Fruit fly (Drosophila melanogaster) whole organism, embryonic: ENCODE results near the gene spn-B.

Experiments
- Ada2b ChIP-seq: fragments of 200-800 bp; sonication (Bioruptor generic); IDR thresholded peaks from 2 replicates; pipeline ENCODE4 v1.3.6; 2022; ENCODE audit warnings: missing biosample characterization, missing genetic modification characterization
- Asciz ChIP-seq: fragments of 200-800 bp; sonication (Bioruptor generic); optimal IDR thresholded peaks from 2 replicates; lab custom pipeline; 2017; ENCODE audit warnings: missing biosample characterization, mild to moderate bottlenecking, missing genetic modification characterization, missing genetic modification reagents
- B-H1 ChIP-seq: fragments of 200-800 bp; sonication (Bioruptor generic); IDR thresholded peaks from 3 replicates; pipeline ENCODE4 v1.3.6; 2022; ENCODE audit warnings: missing biosample characterization, missing genetic modification characterization
- Bteb2 ChIP-seq: fragments of 200-800 bp; sonication (Bioruptor generic); optimal IDR thresholded peaks from 2 replicates; lab custom pipeline; 2016; ENCODE audit warnings: missing biosample characterization, missing genetic modification characterization
- CG11093 ChIP-seq: fragments of 200-800 bp; sonication (Bioruptor generic); IDR thresholded peaks from 3 replicates; pipeline ENCODE4 v1.3.6; 2022; ENCODE audit warnings: missing biosample characterization, missing genetic modification characterization
- CG11398 ChIP-seq: fragments of 200-800 bp; sonication (Bioruptor generic); optimal IDR thresholded peaks from 2 replicates; lab custom pipeline; 2016; ENCODE audit warnings: missing biosample characterization, missing genetic modification characterization
- CG11504 ChIP-seq: fragments of 200-800 bp; sonication (Bioruptor generic); optimal IDR thresholded peaks from 3 replicates; lab custom pipeline; 2019; ENCODE audit warnings: missing biosample characterization, mild to moderate bottlenecking, missing genetic modification characterization, moderate library complexity
- CG14667 ChIP-seq: fragments of 200-800 bp; sonication (Bioruptor generic); IDR thresholded peaks from 2 replicates; pipeline ENCODE4 v1.3.6; 2022; ENCODE audit warnings: missing biosample characterization, missing genetic modification characterization
- CG14710 ChIP-seq: fragments of 200-800 bp; sonication (Bioruptor generic); optimal IDR thresholded peaks from 3 replicates; lab custom pipeline; 2019; ENCODE audit warnings: missing biosample characterization, mild to moderate bottlenecking, missing genetic modification characterization, moderate library complexity
- CG15073 ChIP-seq: fragments of 200-800 bp; sonication (Bioruptor generic); optimal IDR thresholded peaks from 2 replicates; lab custom pipeline; 2016; ENCODE audit warnings: missing biosample characterization, missing genetic modification characterization
- CG15479 ChIP-seq: fragments of 200-800 bp; sonication (Bioruptor generic); optimal IDR thresholded peaks from 3 replicates; lab custom pipeline; 2019; ENCODE audit warnings: missing biosample characterization, mild to moderate bottlenecking, missing genetic modification characterization, moderate library complexity
- CG16815 ChIP-seq: fragments of 200-800 bp; sonication (Bioruptor generic); optimal IDR thresholded peaks from 3 replicates; lab custom pipeline; 2017; ENCODE audit warnings: missing biosample characterization, mild to moderate bottlenecking, missing genetic modification characterization
- CG17612 ChIP-seq: fragments of 200-800 bp; sonication (Bioruptor generic); IDR thresholded peaks from 2 replicates; pipeline ENCODE4 v1.3.6; 2022; ENCODE audit warnings: missing biosample characterization, missing genetic modification characterization
- CG1832 ChIP-seq: fragments of 200-800 bp; sonication (Bioruptor generic); optimal IDR thresholded peaks from 2 replicates; lab custom pipeline; 2017; ENCODE audit warnings: missing biosample characterization, mild to moderate bottlenecking, missing genetic modification characterization, inconsistent platforms
- CG2678 ChIP-seq: fragments of 200-800 bp; sonication (Bioruptor generic); optimal IDR thresholded peaks from 3 replicates; lab custom pipeline; 2019; ENCODE audit warnings: missing biosample characterization, mild to moderate bottlenecking, missing genetic modification characterization, moderate library complexity
- CG3065 ChIP-seq: fragments of 200-800 bp; sonication (Bioruptor generic); optimal IDR thresholded peaks from 2 replicates; lab custom pipeline; 2016; ENCODE audit warnings: missing biosample characterization, missing genetic modification characterization
- CG34422 ChIP-seq: fragments of 200-800 bp; sonication (Bioruptor generic); IDR thresholded peaks from 3 replicates; pipeline ENCODE4 v1.3.6; 2022; ENCODE audit warnings: missing biosample characterization, missing genetic modification characterization
- CG6175 ChIP-seq: fragments of 200-800 bp; sonication (Bioruptor generic); IDR thresholded peaks from 3 replicates; pipeline ENCODE4 v1.3.6; 2022; ENCODE audit warnings: missing biosample characterization, missing genetic modification characterization
- CG6813 ChIP-seq: fragments of 200-800 bp; sonication (Bioruptor generic); optimal IDR thresholded peaks from 2 replicates; lab custom pipeline; 2017; ENCODE audit warnings: missing biosample characterization, missing genetic modification characterization, mild to moderate bottlenecking, moderate library complexity, missing genetic modification reagents
- CG7357 ChIP-seq: fragments of 200-800 bp; sonication (Bioruptor generic); IDR thresholded peaks from 3 replicates; pipeline ENCODE4 v1.3.6; 2022; ENCODE audit warnings: missing biosample characterization, missing genetic modification characterization
- CG7745 ChIP-seq: fragments of 200-800 bp; sonication (Bioruptor generic); optimal IDR thresholded peaks from 2 replicates; lab custom pipeline; 2018; ENCODE audit warnings: missing biosample characterization, mild to moderate bottlenecking, missing genetic modification characterization, moderate library complexity
- CG7839 ChIP-seq: fragments of 200-800 bp; sonication (Bioruptor generic); optimal IDR thresholded peaks from 3 replicates; lab custom pipeline; 2018; ENCODE audit warnings: missing biosample characterization, mild to moderate bottlenecking, missing genetic modification characterization, moderate library complexity
- CG8290 ChIP-seq, 3 experiments: fragments of 200-800 bp; sonication (Bioruptor generic); optimal IDR thresholded peaks; 2 replicates each; lab custom pipeline; 2016 to 2019; ENCODE audit warnings: missing biosample characterization in 3 of 3, missing genetic modification characterization in 3 of 3, mild to moderate bottlenecking in 2 of 3, moderate library complexity in 1 of 3
- CG8388 ChIP-seq: fragments of 200-800 bp; sonication (Bioruptor generic); optimal IDR thresholded peaks from 2 replicates; lab custom pipeline; 2019; ENCODE audit warnings: missing biosample characterization, mild to moderate bottlenecking, missing genetic modification characterization, moderate library complexity
- CG8765 ChIP-seq: fragments of 200-800 bp; sonication (Bioruptor generic); IDR thresholded peaks from 2 replicates; pipeline ENCODE4 v1.3.6; 2022; ENCODE audit warnings: missing biosample characterization, missing genetic modification characterization
- CG8944 ChIP-seq: fragments of 200-800 bp; sonication (Bioruptor generic); optimal IDR thresholded peaks from 3 replicates; lab custom pipeline; 2016; ENCODE audit warnings: missing biosample characterization, missing genetic modification characterization
- CG9609 ChIP-seq: fragments of 200-800 bp; sonication (Bioruptor generic); optimal IDR thresholded peaks from 3 replicates; lab custom pipeline; 2016; ENCODE audit warnings: missing biosample characterization, missing genetic modification characterization
- CG9817 ChIP-seq: fragments of 200-800 bp; sonication (Bioruptor generic); optimal IDR thresholded peaks from 2 replicates; lab custom pipeline; 2018; ENCODE audit warnings: missing biosample characterization, mild to moderate bottlenecking, missing genetic modification characterization, moderate library complexity
- ERR ChIP-seq: fragments of 200-800 bp; sonication (Bioruptor generic); optimal IDR thresholded peaks from 2 replicates; lab custom pipeline; 2016; ENCODE audit warnings: missing biosample characterization, missing genetic modification characterization
- Fer1 ChIP-seq: fragments of 200-800 bp; sonication (Bioruptor generic); optimal IDR thresholded peaks from 2 replicates; lab custom pipeline; 2017; ENCODE audit warnings: missing biosample characterization, mild to moderate bottlenecking, missing genetic modification characterization
- Hmx ChIP-seq: fragments of 200-800 bp; sonication (Bioruptor generic); optimal IDR thresholded peaks from 2 replicates; lab custom pipeline; 2016; ENCODE audit warnings: missing biosample characterization, missing genetic modification characterization
- Kr ChIP-seq: fragments of 200-800 bp; sonication (Bioruptor generic); optimal IDR thresholded peaks from 2 replicates; lab custom pipeline; 2017; ENCODE audit warnings: missing biosample characterization, mild to moderate bottlenecking, missing genetic modification characterization
- Lpt ChIP-seq: fragments of >200 bp; optimal IDR thresholded peaks from 2 replicates; lab custom pipeline; 2018; ENCODE audit warnings: missing biosample characterization, missing genetic modification characterization
- Mad ChIP-seq: fragments of 200-800 bp; sonication (Bioruptor generic); optimal IDR thresholded peaks from 2 replicates; lab custom pipeline; 2016; ENCODE audit warnings: missing biosample characterization, missing genetic modification characterization
- Max ChIP-seq: fragments of 200-800 bp; sonication (Bioruptor generic); optimal IDR thresholded peaks from 2 replicates; lab custom pipeline; 2016; ENCODE audit warnings: missing biosample characterization, mild to moderate bottlenecking, missing genetic modification characterization
- NfI ChIP-seq: fragments of 200-800 bp; sonication (Bioruptor generic); optimal IDR thresholded peaks from 3 replicates; lab custom pipeline; 2018; ENCODE audit warnings: missing biosample characterization, mild to moderate bottlenecking, missing genetic modification characterization, moderate library complexity
- PHDP ChIP-seq: fragments of 200-800 bp; sonication (Bioruptor generic); optimal IDR thresholded peaks from 3 replicates; lab custom pipeline; 2018; ENCODE audit warnings: missing biosample characterization, mild to moderate bottlenecking, missing genetic modification characterization, moderate library complexity
- bowl ChIP-seq: fragments of 200-800 bp; sonication (Bioruptor generic); IDR thresholded peaks from 2 replicates; pipeline ENCODE4 v1.3.6; 2022; ENCODE audit warnings: missing biosample characterization, missing genetic modification characterization
- crol ChIP-seq: fragments of 200-800 bp; sonication (Bioruptor generic); IDR thresholded peaks from 2 replicates; pipeline ENCODE4 v1.3.6; 2022; ENCODE audit warnings: missing biosample characterization, missing genetic modification characterization
- dan ChIP-seq: fragments of 200-800 bp; sonication (Bioruptor generic); IDR thresholded peaks from 2 replicates; pipeline ENCODE4 v1.3.6; 2022; ENCODE audit warnings: missing biosample characterization, missing genetic modification characterization
- disco-r ChIP-seq: fragments of 200-800 bp; sonication (Bioruptor generic); optimal IDR thresholded peaks from 2 replicates; lab custom pipeline; 2016; ENCODE audit warnings: missing biosample characterization, missing genetic modification characterization
- ewg ChIP-seq: fragments of 200-800 bp; sonication (Bioruptor generic); optimal IDR thresholded peaks from 3 replicates; lab custom pipeline; 2017; ENCODE audit warnings: mild to moderate bottlenecking, missing biosample characterization, missing genetic modification reagents, missing genetic modification characterization
- exex ChIP-seq: fragments of 200-800 bp; sonication (Bioruptor generic); optimal IDR thresholded peaks from 4 replicates; lab custom pipeline; 2018; ENCODE audit warnings: missing biosample characterization, mild to moderate bottlenecking, missing genetic modification characterization, moderate library complexity
- fru ChIP-seq: fragments of >200 bp; optimal IDR thresholded peaks from 2 replicates; lab custom pipeline; 2017
- ken ChIP-seq: fragments of 200-800 bp; sonication (Bioruptor generic); IDR thresholded peaks from 3 replicates; pipeline ENCODE4 v1.3.6; 2022; ENCODE audit warnings: missing biosample characterization, missing genetic modification characterization
- nom ChIP-seq: fragments of 200-800 bp; sonication (Bioruptor generic); optimal IDR thresholded peaks from 2 replicates; lab custom pipeline; 2017; ENCODE audit warnings: missing biosample characterization, missing genetic modification characterization, mild to moderate bottlenecking, moderate library complexity, missing genetic modification reagents
- phol ChIP-seq: fragments of 200-800 bp; sonication (Bioruptor generic); optimal IDR thresholded peaks from 3 replicates; lab custom pipeline; 2018; ENCODE audit warnings: missing biosample characterization, mild to moderate bottlenecking, missing genetic modification characterization, moderate library complexity
- ranshi ChIP-seq: fragments of 200-800 bp; sonication (Bioruptor generic); IDR thresholded peaks from 2 replicates; pipeline ENCODE4 v1.3.6; 2022; ENCODE audit warnings: missing biosample characterization, missing genetic modification characterization
- sc ChIP-seq, 3 experiments: fragments of >200 bp in 2 of 3; fragments of 200-800 bp in 1 of 3; sonication (Bioruptor generic) in 1 of 3; optimal IDR thresholded peaks; 2 replicates in 2 of 3; 3 replicates in 1 of 3; lab custom pipeline; 2017; ENCODE audit warnings: mild to moderate bottlenecking in 1 of 3, missing biosample characterization in 1 of 3, missing genetic modification characterization in 1 of 3, missing genetic modification reagents in 1 of 3
- wdn ChIP-seq: fragments of 200-800 bp; sonication (Bioruptor generic); IDR thresholded peaks from 2 replicates; pipeline ENCODE4 v1.3.6; 2022; ENCODE audit warnings: missing biosample characterization, missing genetic modification characterization

spn-B gene

DNA sequence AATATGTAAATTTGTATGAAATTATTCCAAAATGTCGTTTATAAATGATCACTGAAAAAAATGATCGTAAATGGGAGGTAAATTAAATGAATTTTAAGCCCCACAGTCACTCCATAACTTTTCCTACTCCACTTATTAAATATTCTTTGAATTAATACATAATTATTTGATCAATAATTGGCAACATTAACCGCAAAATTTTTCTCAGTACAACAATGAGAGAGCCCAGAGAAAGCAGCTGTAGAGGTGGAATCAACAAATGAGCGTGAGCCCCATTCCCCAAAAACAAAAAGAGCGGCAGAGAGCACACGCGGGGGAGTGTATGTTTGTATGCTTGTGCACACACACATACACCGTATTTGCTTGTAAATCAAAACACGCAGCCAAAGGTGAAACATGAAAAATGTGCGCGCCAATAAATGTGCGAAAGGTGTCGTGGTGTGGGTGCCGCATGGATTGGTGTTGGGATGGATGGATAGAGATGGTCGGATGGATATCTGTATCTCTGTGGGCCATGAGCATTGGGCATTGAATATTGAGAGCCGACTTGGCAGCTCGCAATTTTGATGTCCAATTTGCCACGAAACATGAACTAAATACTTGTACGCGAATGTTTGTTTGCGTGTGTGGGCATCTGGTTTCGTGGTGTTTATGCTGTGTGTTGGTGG, 44.0 kb upstream of the spn-B start (continued):
- no peak for TF ChIP-seq CG17612 (GFP tag; lab: Robert Waterston, UW)
- peak; percentile 97 for TF ChIP-seq Bteb2 (GFP tag; lab: Kevin White, UChicago)
- peak; percentile 99 for TF ChIP-seq CG7839 (tag; lab: Kevin White, UChicago)
- no peak for TF ChIP-seq CG15479
- TF ChIP-seq CG34422 (GFP tag; lab: Robert Waterston, UW), result no peak
- no peak for TF ChIP-seq bowl (GFP tag; lab: Robert Waterston, UW)
- TF ChIP-seq CG6175 (GFP tag; lab: Robert Waterston, UW), result no peak
- peak; percentile 98 for TF ChIP-seq Fer1 (GFP tag; lab: Kevin White, UChicago)
- no peak for TF ChIP-seq Kr (GFP tag; lab: Kevin White, UChicago)
- peak; percentile 97 for TF ChIP-seq Mad (GFP tag; lab: Kevin White, UChicago)
- TF ChIP-seq CG14667, result no peak
- peak; percentile 92 for TF ChIP-seq CG9609
- no peak for TF ChIP-seq CG1832 (GFP tag; lab: Kevin White, UChicago)
- peak; percentile 99 for TF ChIP-seq CG2678 (tag; lab: Kevin White, UChicago)
- no peak for TF ChIP-seq ken (GFP tag; lab: Robert Waterston, UW)
- TF ChIP-seq Lpt (GFP tag; lab: Kevin White, UChicago), result no peak
- TF ChIP-seq CG8290 (GFP tag; optimal IDR thresholded peaks at IDR 0.05; lab: Kevin White, UChicago), result peak; percentile 95
- TF ChIP-seq CG8290 (tag; optimal IDR thresholded peaks at IDR 0.05; lab: Kevin White, UChicago), result peak; percentile 83 to 98
- peak; percentile 88 for TF ChIP-seq CG8944 (GFP tag; lab: Kevin White, UChicago)
- peak; percentile 99 for TF ChIP-seq NfI (GFP tag; lab: Kevin White, UChicago)
- peak; percentile 98 for TF ChIP-seq CG8388 (GFP tag; lab: Kevin White, UChicago)
- TF ChIP-seq CG11398 (GFP tag; lab: Kevin White, UChicago), result peak; percentile 83
- TF ChIP-seq CG14710 (tag; lab: Kevin White, UChicago), result peak; percentile 97
- TF ChIP-seq CG7745, result peak; percentile 83
- TF ChIP-seq ewg (GFP tag; lab: Kevin White, UChicago), result peak; percentile 96
- TF ChIP-seq Max (GFP tag; lab: Kevin White, UChicago), result peak; percentile 98
- TF ChIP-seq Ada2b (GFP tag; lab: Robert Waterston, UW), result no peak
- no peak for TF ChIP-seq wdn (GFP tag; lab: Robert Waterston, UW)
- peak; percentile 98 for TF ChIP-seq CG6813 (GFP tag; lab: Kevin White, UChicago)
- TF ChIP-seq phol (tag; lab: Kevin White, UChicago), result peak; percentile 98
- TF ChIP-seq sc (optimal IDR thresholded peaks at IDR 0.05; lab: Kevin White, UChicago), result no peak
- peak; percentile 98 for TF ChIP-seq sc (GFP tag; optimal IDR thresholded peaks at IDR 0.05; lab: Kevin White, UChicago)
- peak; percentile 98 for TF ChIP-seq CG11504 (tag; lab: Kevin White, UChicago)
- peak; percentile 99 for TF ChIP-seq PHDP
- peak; percentile 97 for TF ChIP-seq CG3065 (GFP tag; lab: Kevin White, UChicago)
- TF ChIP-seq CG8765 (GFP tag; lab: Robert Waterston, UW), result no peak
- TF ChIP-seq fru, result no peak
- TF ChIP-seq CG9817 (tag; lab: Kevin White, UChicago), result peak; percentile 98
- TF ChIP-seq B-H1, result no peak
- peak; percentile 98 for TF ChIP-seq CG11093 (GFP tag; lab: Robert Waterston, UW)
- peak; percentile 96 for TF ChIP-seq CG7357 (GFP tag; lab: Robert Waterston, UW)
- TF ChIP-seq crol (GFP tag; lab: Robert Waterston, UW), result no peak
- TF ChIP-seq nom, result peak; percentile 60
- TF ChIP-seq CG15073 (GFP tag; lab: Kevin White, UChicago), result peak; percentile 84
- TF ChIP-seq Hmx, result peak; percentile 90
- TF ChIP-seq Asciz, result peak; percentile 99
- peak; percentile 90 for TF ChIP-seq disco-r (GFP tag; lab: Kevin White, UChicago)
- peak; percentile 75 for TF ChIP-seq exex (tag; lab: Kevin White, UChicago)
- peak; percentile 89 for TF ChIP-seq ERR (GFP tag; lab: Kevin White, UChicago)
- TF ChIP-seq dan (GFP tag; lab: Robert Waterston, UW), result no peak
- no peak for TF ChIP-seq ranshi
- TF ChIP-seq CG16815, result peak; percentile 98
